Fruit fly (Drosophila melanogaster): ENCODE data around the gene NetA.
A peak's percentile ranks its signal among the peaks of the same experiment; 100 is the strongest.

The NetA gene

dm6 chrX:14633168-14633567 lies 20.6 kb downstream of the NetA start (continued):
- TF ChIP-seq btn (GFP tag; optimal IDR thresholded peaks at IDR 0.05) (peak; percentile 44), Dbx (GFP tag; IDR thresholded peaks at IDR 0.05) (no peak), CoRest (tag; optimal IDR thresholded peaks at IDR 0.05) (peak; percentile 52), Mad (GFP tag; optimal IDR thresholded peaks at IDR 0.05) (peak; percentile 12), sc (optimal IDR thresholded peaks at IDR 0.05) (no peak), sc (GFP tag; optimal IDR thresholded peaks at IDR 0.05) (peak; percentile 70), sqz (GFP tag; optimal IDR thresholded peaks at IDR 0.05) (peak; percentile 38), trem (tag; optimal IDR thresholded peaks at IDR 0.05) (peak; percentile 42), Gsc (GFP tag; IDR thresholded peaks at IDR 0.05) (no peak), nau (GFP tag; optimal IDR thresholded peaks at IDR 0.05) (peak; percentile 60), NFAT (GFP tag; IDR thresholded peaks at IDR 0.05) (no peak), Deaf1 (tag; optimal IDR thresholded peaks at IDR 0.05) (no peak), CG15011 (GFP tag; optimal IDR thresholded peaks at IDR 0.05) (peak; percentile 43), CG18764 (GFP tag; optimal IDR thresholded peaks at IDR 0.05) (peak; percentile 16), CG4424 (GFP tag; optimal IDR thresholded peaks at IDR 0.05) (peak; percentile 69), Bdp1 (GFP tag; optimal IDR thresholded peaks at IDR 0.05) (peak; percentile 40), Ssrp (tag; optimal IDR thresholded peaks at IDR 0.05) (peak; percentile 49), CG9727 (GFP tag; optimal IDR thresholded peaks at IDR 0.05) (peak; percentile 58), Abd-B (GFP tag; optimal IDR thresholded peaks at IDR 0.05) (peak; percentile 28), CG17912 (GFP tag; optimal IDR thresholded peaks at IDR 0.05) (no peak), CG6175 (GFP tag; IDR thresholded peaks at IDR 0.05) (no peak), schlank (tag; optimal IDR thresholded peaks at IDR 0.05) (no peak), esg (GFP tag; conservative IDR thresholded peaks at IDR 0.05) (peak; percentile 41; the same call in 1 of the 2 replicates), Lpt (GFP tag; optimal IDR thresholded peaks at IDR 0.05) (no peak), MESR4 (GFP tag; optimal IDR thresholded peaks at IDR 0.05) (no peak), CG4404 (GFP tag; IDR thresholded peaks at IDR 0.05) (no peak), CrebB (tag; optimal IDR thresholded peaks at IDR 0.05) (no peak), CG4854 (GFP tag; optimal IDR thresholded peaks at IDR 0.05) (peak; percentile 23), D19B (GFP tag; optimal IDR thresholded peaks at IDR 0.05) (peak; percentile 85), CG16863 (GFP tag; optimal IDR thresholded peaks at IDR 0.05) (peak; percentile 64), otp (GFP tag; IDR thresholded peaks at IDR 0.05) (peak; percentile 53; the same call in 2 of the 3 replicates), Hr39 (optimal IDR thresholded peaks at IDR 0.05) (no peak), nmo (GFP tag; optimal IDR thresholded peaks at IDR 0.05) (peak; percentile 72), hbn (GFP tag; IDR thresholded peaks at IDR 0.05; ENCODE audit: partially characterized antibody) (no peak), Aef1 (GFP tag; IDR thresholded peaks at IDR 0.05) (no peak; the same call in 1 of the 3 replicates), CG10431 (GFP tag; optimal IDR thresholded peaks at IDR 0.05) (peak; percentile 59), CG13894 (tag; optimal IDR thresholded peaks at IDR 0.05) (no peak), sr (GFP tag; IDR thresholded peaks at IDR 0.05) (no peak), az2 (GFP tag; optimal IDR thresholded peaks at IDR 0.05) (peak; percentile 66), da (GFP tag; optimal IDR thresholded peaks at IDR 0.05) (no peak), CG6272 (GFP tag; IDR thresholded peaks at IDR 0.05) (no peak), chn (GFP tag; optimal IDR thresholded peaks at IDR 0.05) (peak; percentile 50), Hmr (GFP tag; optimal IDR thresholded peaks at IDR 0.05) (peak; percentile 65), CG2875 (GFP tag; optimal IDR thresholded peaks at IDR 0.05) (peak; percentile 77), CG30403 (GFP tag; optimal IDR thresholded peaks at IDR 0.05) (peak; percentile 59), NC2β (GFP tag; optimal IDR thresholded peaks at IDR 0.05) (peak; percentile 61), Taf1 (GFP tag; IDR thresholded peaks at IDR 0.05) (no peak), CG9817 (tag; optimal IDR thresholded peaks at IDR 0.05) (peak; percentile 31), CG7556 (GFP tag; optimal IDR thresholded peaks at IDR 0.05) (peak; percentile 52), CG1529 (GFP tag; optimal IDR thresholded peaks at IDR 0.05) (peak; percentile 45), MBD-R2 (GFP tag; IDR thresholded peaks at IDR 0.05) (no peak), chm (GFP tag; IDR thresholded peaks at IDR 0.05) (peak; percentile 66; the same call in 1 of the 2 replicates)
